Fruit fly (Drosophila melanogaster): Measurements from ENCODE around the gene CG3437.

Gene CG3437

DNA sequence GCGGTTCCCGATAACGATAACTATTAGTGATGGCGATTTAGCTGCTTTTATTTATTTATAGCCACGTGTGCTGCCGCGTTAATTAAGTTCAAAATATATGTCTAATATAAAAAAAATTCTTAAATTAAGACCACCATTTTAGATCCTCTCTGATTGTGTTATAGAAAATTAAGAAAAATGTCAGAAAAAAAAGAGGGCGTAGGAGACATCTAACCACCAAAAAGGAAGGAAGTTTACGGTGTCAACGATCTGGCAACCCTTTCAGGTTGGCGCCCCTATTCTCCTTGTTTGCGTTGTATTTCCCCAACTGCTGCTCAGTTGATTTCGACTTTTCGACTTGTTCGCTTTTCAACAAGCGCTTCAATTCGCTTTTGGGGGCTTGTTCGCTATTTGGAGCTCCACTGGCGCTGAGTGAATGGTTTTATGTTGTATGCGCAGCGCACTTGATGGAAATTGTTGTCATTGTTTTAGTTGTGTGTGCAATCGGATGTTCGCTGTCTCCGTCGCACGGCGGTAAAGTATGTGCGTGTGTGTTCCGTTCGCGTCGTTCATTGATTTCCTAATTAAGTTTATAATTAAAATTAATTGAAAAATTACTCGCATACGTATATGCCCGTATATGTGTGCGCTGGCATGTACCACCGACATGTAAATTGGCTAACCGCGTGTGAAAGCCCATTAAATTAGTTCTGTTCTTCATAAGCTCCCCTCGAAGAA lies 3.5 kb upstream of the CG3437 start, which contains the start of the genes CG3434 and CG44838 (continued):
- TF ChIP-seq CG11695 (GFP tag; IDR thresholded peaks at IDR 0.05) (peak; percentile 67; the same call in 2 of the 3 replicates), trem (tag; optimal IDR thresholded peaks at IDR 0.05) (peak; percentile 84), gcm2 (GFP tag; optimal IDR thresholded peaks at IDR 0.05) (peak; percentile 77), Chrac-16 (GFP tag; optimal IDR thresholded peaks at IDR 0.05) (peak; percentile 84), kni (GFP tag; optimal IDR thresholded peaks at IDR 0.05) (peak; percentile 75), CG18262 (tag; optimal IDR thresholded peaks at IDR 0.05) (peak; percentile 80), wdn (GFP tag; IDR thresholded peaks at IDR 0.05) (peak; percentile 40; the same call in 1 of the 2 replicates), YL-1 (GFP tag; optimal IDR thresholded peaks at IDR 0.05) (peak; percentile 58), CG8765 (GFP tag; IDR thresholded peaks at IDR 0.05) (peak; percentile 64), CG15514 (GFP tag; optimal IDR thresholded peaks at IDR 0.05) (peak; percentile 90), Asciz (GFP tag; optimal IDR thresholded peaks at IDR 0.05) (peak; percentile 58), TFAM (GFP tag; optimal IDR thresholded peaks at IDR 0.05) (no peak), D19B (GFP tag; optimal IDR thresholded peaks at IDR 0.05) (peak; percentile 57), HLH3B (GFP tag; IDR thresholded peaks at IDR 0.05) (peak; percentile 67), ci (GFP tag; IDR thresholded peaks at IDR 0.05) (peak; percentile 79; the same call in 2 of the 3 replicates), hth (optimal IDR thresholded peaks at IDR 0.05) (no peak), Dll (GFP tag; IDR thresholded peaks at IDR 0.05; ENCODE audit: partially characterized antibody) (peak; percentile 21; the same call in 1 of the 4 replicates), CG4707 (GFP tag; optimal IDR thresholded peaks at IDR 0.05) (no peak), CG6854 (GFP tag; optimal IDR thresholded peaks at IDR 0.05) (peak; percentile 70), Doc3 (GFP tag; IDR thresholded peaks at IDR 0.05; ENCODE audit: partially characterized antibody) (no peak), HLHmδ (GFP tag; optimal IDR thresholded peaks at IDR 0.05) (no peak), pho (GFP tag; optimal IDR thresholded peaks at IDR 0.05) (peak; percentile 82), CG4424 (GFP tag; optimal IDR thresholded peaks at IDR 0.05) (peak; percentile 84), pb (GFP tag; optimal IDR thresholded peaks at IDR 0.05) (no peak), CG7963 (GFP tag; IDR thresholded peaks at IDR 0.05; ENCODE audit: partially characterized antibody) (no peak), Fer3 (tag; optimal IDR thresholded peaks at IDR 0.05) (peak; percentile 71), toy (GFP tag; IDR thresholded peaks at IDR 0.05) (no peak), CoRest (tag; optimal IDR thresholded peaks at IDR 0.05) (peak; percentile 88), her (GFP tag; optimal IDR thresholded peaks at IDR 0.05) (no peak), CG2120 (GFP tag; optimal IDR thresholded peaks at IDR 0.05) (peak; percentile 90), Side (GFP tag; optimal IDR thresholded peaks at IDR 0.05) (peak; percentile 65), Hsf (GFP tag; optimal IDR thresholded peaks at IDR 0.05) (peak; percentile 83), sob (GFP tag; IDR thresholded peaks at IDR 0.05) (peak; percentile 80), br (optimal IDR thresholded peaks at IDR 0.05) (no peak), CG12071 (GFP tag; optimal IDR thresholded peaks at IDR 0.05) (peak; percentile 18), ftz-f1 (GFP tag; optimal IDR thresholded peaks at IDR 0.05) (peak; percentile 13), luna (GFP tag; optimal IDR thresholded peaks at IDR 0.05) (peak; percentile 28), Lim3 (GFP tag; IDR thresholded peaks at IDR 0.05) (no peak), CG7357 (GFP tag; IDR thresholded peaks at IDR 0.05) (peak; percentile 44; the same call in 1 of the 3 replicates), nom (GFP tag; optimal IDR thresholded peaks at IDR 0.05) (peak; percentile 51), onecut (GFP tag; IDR thresholded peaks at IDR 0.05) (peak; percentile 51), tap (tag; optimal IDR thresholded peaks at IDR 0.05) (peak; percentile 36), CG2889 (GFP tag; IDR thresholded peaks at IDR 0.05) (peak; percentile 60; the same call in 2 of the 3 replicates), h (optimal IDR thresholded peaks at IDR 0.05) (no peak), CG5245 (GFP tag; optimal IDR thresholded peaks at IDR 0.05) (peak; percentile 76), HmgZ (tag; optimal IDR thresholded peaks at IDR 0.05) (peak; percentile 82), CG18011 (GFP tag; optimal IDR thresholded peaks at IDR 0.05) (peak; percentile 58), dmrt11E (tag; optimal IDR thresholded peaks at IDR 0.05) (peak; percentile 76), Ravus (GFP tag; IDR thresholded peaks at IDR 0.05) (no peak; the same call in 1 of the 2 replicates), Hand (GFP tag; optimal IDR thresholded peaks at IDR 0.05) (peak; percentile 66)
